Worm (Caenorhabditis elegans): ENCODE results near the gene cyp-34A2.

Gene cyp-34A2

ce11 chrV:15322653-15323052, 31.8 kb upstream of the cyp-34A2 start, which contains the start of gene nhr-247:
Gene nhr-247 (plus strand): TSS chrV:15322982.
- TF ChIP-seq fos-1 (tag; optimal IDR thresholded peaks at IDR 0.05) = peak; percentile 69

ce11 chrV:15318638-15319037, 27.7 kb upstream of the cyp-34A2 start, which contains the start of gene nhr-291:
Gene nhr-291 (plus strand): TSS chrV:15318961.
- no peak for TF ChIP-seq nhr-25 (tag; optimal IDR thresholded peaks at IDR 0.05)
- TF ChIP-seq egl-27 (tag; optimal IDR thresholded peaks at IDR 0.05) = peak; percentile 35
- TF ChIP-seq Y55F3AM.14 (GFP tag; optimal IDR thresholded peaks at IDR 0.05) = no peak
- peak; percentile 79 for TF ChIP-seq sma-9 (GFP tag; optimal IDR thresholded peaks at IDR 0.05)
- TF ChIP-seq sma-9 (tag; optimal IDR thresholded peaks at IDR 0.05) = no peak
- TF ChIP-seq fos-1 (tag; optimal IDR thresholded peaks at IDR 0.05) = peak; percentile 99
- TF ChIP-seq crh-2 (tag; optimal IDR thresholded peaks at IDR 0.05) = peak; percentile 34
- peak; percentile 11 for TF ChIP-seq sma-3 (GFP tag; optimal IDR thresholded peaks at IDR 0.05)
- TF ChIP-seq gmeb-1 (tag; optimal IDR thresholded peaks at IDR 0.05) = peak; percentile 42

DNA sequence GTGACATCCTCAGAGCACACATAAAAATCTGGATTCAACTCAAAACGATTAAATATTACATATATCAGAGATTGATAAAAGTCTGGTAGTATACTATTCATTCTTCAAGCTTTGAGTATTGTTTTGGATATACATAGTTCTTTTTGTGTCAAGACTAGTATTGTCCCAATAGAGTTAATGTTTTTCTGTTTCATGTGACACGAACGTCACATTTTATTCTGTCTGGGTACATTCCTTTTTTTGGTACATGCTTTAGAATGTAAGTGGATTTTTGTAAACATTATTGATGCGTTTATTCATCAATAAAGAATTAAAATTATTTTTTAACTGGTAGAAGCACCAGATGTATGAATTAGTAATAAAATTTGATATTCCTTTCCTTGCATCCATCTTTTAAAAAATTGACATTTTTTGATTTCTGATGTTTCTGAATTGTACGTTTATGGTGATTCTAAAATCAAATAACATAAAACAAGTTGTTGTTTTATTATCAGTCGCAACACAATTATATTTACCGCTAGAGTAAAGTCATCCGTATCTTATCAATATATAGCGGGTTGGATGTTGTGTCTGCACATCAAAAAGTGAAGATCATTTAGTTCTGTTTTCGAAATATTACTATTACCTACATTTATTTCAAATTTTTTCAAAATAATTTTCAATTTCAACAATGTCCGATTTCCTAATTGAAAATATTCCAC, 25.1 kb upstream of the cyp-34A2 start, which contains the start of the genes srt-22 and nhr-246:
srt-22 (minus strand) TSS at position 101 of the 701 bp plus-strand sequence.
nhr-246 (plus strand) TSS at position 651 of the 701 bp plus-strand sequence.
- TF ChIP-seq nhr-129 (tag; optimal IDR thresholded peaks at IDR 0.05) (no peak), nhr-25 (tag; optimal IDR thresholded peaks at IDR 0.05) (no peak), peb-1 (tag; optimal IDR thresholded peaks at IDR 0.05) (no peak), aly-2 (tag; optimal IDR thresholded peaks at IDR 0.05) (no peak), nhr-10 (tag; optimal IDR thresholded peaks at IDR 0.05) (no peak), nhr-11 (tag; optimal IDR thresholded peaks at IDR 0.05) (no peak), elt-3 (tag; optimal IDR thresholded peaks at IDR 0.05) (no peak), ceh-16 (tag; optimal IDR thresholded peaks at IDR 0.05) (no peak), alr-1 (tag; optimal IDR thresholded peaks at IDR 0.05) (no peak), nhr-77 (tag; optimal IDR thresholded peaks at IDR 0.05) (no peak), unc-62 (GFP tag; optimal IDR thresholded peaks at IDR 0.05) (no peak), mbf-1 (tag; optimal IDR thresholded peaks at IDR 0.05) (no peak), unc-39 (tag; optimal IDR thresholded peaks at IDR 0.05) (no peak), lin-11 (tag; optimal IDR thresholded peaks at IDR 0.05) (no peak)

DNA sequence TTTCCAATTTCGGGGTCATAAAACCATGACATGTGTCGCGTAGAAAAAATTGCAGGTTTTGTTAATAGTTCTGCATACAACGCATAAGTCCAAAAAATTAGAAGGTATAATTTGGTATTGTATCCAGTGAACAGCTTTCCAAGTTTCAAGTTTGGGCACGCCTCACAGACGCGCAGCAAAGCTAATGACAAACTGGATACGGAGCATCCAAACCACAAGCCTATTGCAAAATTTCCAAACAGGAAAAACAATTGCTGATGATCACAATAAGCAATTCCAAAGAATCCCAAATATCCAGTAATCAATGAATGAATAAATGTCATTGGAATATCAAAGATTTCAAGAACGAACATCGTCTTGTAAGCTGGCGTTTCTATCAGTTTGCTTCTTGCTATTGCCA, 22.6 kb upstream of the cyp-34A2 start:
- TF ChIP-seq nhr-237 (tag; optimal IDR thresholded peaks at IDR 0.05) = no peak
- no peak for TF ChIP-seq nhr-77 (tag; optimal IDR thresholded peaks at IDR 0.05)
- TF ChIP-seq sma-3 (GFP tag; optimal IDR thresholded peaks at IDR 0.05) = no peak
- no peak for TF ChIP-seq ztf-4 (tag; optimal IDR thresholded peaks at IDR 0.05)
- no peak for TF ChIP-seq sem-4 (tag; optimal IDR thresholded peaks at IDR 0.05)
- no peak for TF ChIP-seq dmd-4 (tag; optimal IDR thresholded peaks at IDR 0.05)
- no peak for TF ChIP-seq crh-2 (tag; optimal IDR thresholded peaks at IDR 0.05)
- TF ChIP-seq skn-1 (tag; optimal IDR thresholded peaks at IDR 0.05) = no peak
- TF ChIP-seq Y55F3AM.14 (GFP tag; optimal IDR thresholded peaks at IDR 0.05) = no peak
- TF ChIP-seq unc-55 (GFP tag; optimal IDR thresholded peaks at IDR 0.05) = no peak
- no peak for TF ChIP-seq mbf-1 (tag; optimal IDR thresholded peaks at IDR 0.05)
- TF ChIP-seq nhr-11 (tag; optimal IDR thresholded peaks at IDR 0.05) = no peak

ce11 chrV:15310780-15311179, 19.9 kb upstream of the cyp-34A2 start, which contains the start of gene irld-62:
Gene irld-62 (plus strand): TSS chrV:15311080.
- TF ChIP-seq nhr-25 (tag; optimal IDR thresholded peaks at IDR 0.05) = no peak
- no peak for TF ChIP-seq sma-3 (GFP tag; optimal IDR thresholded peaks at IDR 0.05)
- no peak for TF ChIP-seq snpc-4 (tag; optimal IDR thresholded peaks at IDR 0.05)
- no peak for TF ChIP-seq unc-55 (GFP tag; optimal IDR thresholded peaks at IDR 0.05)
- TF ChIP-seq crh-2 (tag; optimal IDR thresholded peaks at IDR 0.05) = no peak
- TF ChIP-seq nhr-12 (tag; optimal IDR thresholded peaks at IDR 0.05) = no peak
- TF ChIP-seq ceh-82 (tag; optimal IDR thresholded peaks at IDR 0.05) = no peak
- TF ChIP-seq lin-11 (tag; optimal IDR thresholded peaks at IDR 0.05) = no peak

ce11 chrV:15309011-15309410, 18.1 kb upstream of the cyp-34A2 start, which contains the start of gene srz-10:
Gene srz-10 (minus strand): TSS chrV:15309098.
- TF ChIP-seq gmeb-1 (tag; optimal IDR thresholded peaks at IDR 0.05) (no peak), unc-62 (GFP tag; optimal IDR thresholded peaks at IDR 0.05) (no peak), lin-39 (tag; optimal IDR thresholded peaks at IDR 0.05) (no peak), snpc-4 (tag; optimal IDR thresholded peaks at IDR 0.05) (no peak), sma-9 (GFP tag; optimal IDR thresholded peaks at IDR 0.05) (no peak), sma-9 (tag; optimal IDR thresholded peaks at IDR 0.05) (no peak), egl-27 (tag; optimal IDR thresholded peaks at IDR 0.05) (no peak), peb-1 (tag; optimal IDR thresholded peaks at IDR 0.05) (no peak), R02D3.7 (tag; optimal IDR thresholded peaks at IDR 0.05) (no peak), skn-1 (tag; optimal IDR thresholded peaks at IDR 0.05) (no peak), nhr-129 (tag; optimal IDR thresholded peaks at IDR 0.05) (no peak)
